Fruit fly (Drosophila melanogaster) whole organism, embryonic: ENCODE measurements around the gene Tom70.

Source experiments
- Atf3 ChIP-seq: fragments of 200-800 bp; sonication (Bioruptor generic); optimal IDR thresholded peaks from 3 replicates; lab custom pipeline; 2016; ENCODE audit warnings: missing biosample characterization, missing genetic modification characterization
- B-H2 ChIP-seq: fragments of 200-800 bp; sonication (Bioruptor generic); optimal IDR thresholded peaks from 2 replicates; lab custom pipeline; 2018; ENCODE audit warnings: missing biosample characterization, mild to moderate bottlenecking, missing genetic modification characterization
- BEAF-32 ChIP-seq: fragments of 200-800 bp; sonication (Bioruptor generic); optimal IDR thresholded peaks from 3 replicates; lab custom pipeline; 2017; ENCODE audit warnings: missing biosample characterization, missing genetic modification characterization, mild to moderate bottlenecking, moderate library complexity, missing genetic modification reagents
- CG10209 ChIP-seq: fragments of 200-800 bp; sonication (Bioruptor generic); optimal IDR thresholded peaks from 3 replicates; lab custom pipeline; 2017; ENCODE audit warnings: missing biosample characterization, mild to moderate bottlenecking, missing genetic modification characterization, missing genetic modification reagents
- CG1024 ChIP-seq: fragments of 200-800 bp; sonication (Bioruptor generic); IDR thresholded peaks from 2 replicates; pipeline ENCODE4 v1.3.6; 2022; ENCODE audit warnings: missing biosample characterization, missing genetic modification characterization
- CG10565 ChIP-seq: fragments of 200-800 bp; sonication (Bioruptor generic); optimal IDR thresholded peaks from 3 replicates; lab custom pipeline; 2016; ENCODE audit warnings: missing biosample characterization, mild to moderate bottlenecking, missing genetic modification characterization
- CG13123 ChIP-seq: fragments of 200-800 bp; sonication (Bioruptor generic); optimal IDR thresholded peaks from 2 replicates; lab custom pipeline; 2016; ENCODE audit warnings: missing biosample characterization, missing genetic modification characterization
- CG17328 ChIP-seq: fragments of 200-800 bp; sonication (Bioruptor generic); IDR thresholded peaks from 2 replicates; pipeline ENCODE4 v1.3.6; 2022; ENCODE audit warnings: missing biosample characterization, missing genetic modification characterization
- CG32772 ChIP-seq: fragments of 200-800 bp; sonication (Bioruptor generic); IDR thresholded peaks from 2 replicates; pipeline ENCODE4 v1.3.6; 2022; ENCODE audit warnings: missing biosample characterization, missing genetic modification characterization
- CG3281 ChIP-seq: fragments of 200-800 bp; sonication (Bioruptor generic); optimal IDR thresholded peaks from 3 replicates; lab custom pipeline; 2017; ENCODE audit warnings: missing biosample characterization, mild to moderate bottlenecking, missing genetic modification characterization
- CG43689 ChIP-seq: fragments of 200-800 bp; sonication (Bioruptor generic); IDR thresholded peaks from 2 replicates; pipeline ENCODE4 v1.3.6; 2022; ENCODE audit warnings: missing biosample characterization, missing genetic modification characterization
- CG4424 ChIP-seq: fragments of 200-800 bp; sonication (Bioruptor generic); optimal IDR thresholded peaks from 3 replicates; lab custom pipeline; 2016; ENCODE audit warnings: missing biosample characterization, missing genetic modification characterization
- CG5180 ChIP-seq: fragments of 200-800 bp; sonication (Bioruptor generic); optimal IDR thresholded peaks from 3 replicates; lab custom pipeline; 2017; ENCODE audit warnings: missing biosample characterization, missing genetic modification characterization, mild to moderate bottlenecking, moderate library complexity, missing genetic modification reagents
- CG6254 ChIP-seq: fragments of 200-800 bp; sonication (Bioruptor generic); optimal IDR thresholded peaks from 3 replicates; lab custom pipeline; 2017; ENCODE audit warnings: mild to moderate bottlenecking, missing biosample characterization, missing genetic modification reagents, missing genetic modification characterization
- CG9932 ChIP-seq: fragments of 200-800 bp; sonication (Bioruptor generic); IDR thresholded peaks from 2 replicates; pipeline ENCODE4 v1.3.6; 2022; ENCODE audit warnings: missing biosample characterization, missing genetic modification characterization
- Ets65A ChIP-seq: fragments of 200-800 bp; sonication (Bioruptor generic); peaks from one replicate; lab custom pipeline; 2016; ENCODE audit warnings: missing biosample characterization, missing genetic modification characterization
- HHEX ChIP-seq: fragments of 200-800 bp; sonication (Bioruptor generic); optimal IDR thresholded peaks from 3 replicates; lab custom pipeline; 2017; ENCODE audit warnings: missing biosample characterization, mild to moderate bottlenecking, missing genetic modification characterization, missing genetic modification reagents
- Hr39 ChIP-seq: fragments of >200 bp; optimal IDR thresholded peaks from 2 replicates; lab custom pipeline; 2017
- Hr78 ChIP-seq, 2 experiments: fragments of 200-800 bp in 1 of 2; fragments of >200 bp in 1 of 2; sonication (Bioruptor generic) in 1 of 2; optimal IDR thresholded peaks; 2 replicates each; lab custom pipeline; 2017 to 2019; ENCODE audit warnings: missing biosample characterization in 2 of 2, missing genetic modification characterization in 2 of 2, mild to moderate bottlenecking in 1 of 2, moderate library complexity in 1 of 2
- Kr ChIP-seq: fragments of 200-800 bp; sonication (Bioruptor generic); optimal IDR thresholded peaks from 2 replicates; lab custom pipeline; 2017; ENCODE audit warnings: missing biosample characterization, mild to moderate bottlenecking, missing genetic modification characterization
- Mad ChIP-seq: fragments of 200-800 bp; sonication (Bioruptor generic); optimal IDR thresholded peaks from 2 replicates; lab custom pipeline; 2016; ENCODE audit warnings: missing biosample characterization, missing genetic modification characterization
- Nf-YA ChIP-seq: fragments of 200-800 bp; sonication (Bioruptor generic); IDR thresholded peaks from 2 replicates; pipeline ENCODE4 v1.3.6; 2022; ENCODE audit warnings: missing biosample characterization, missing genetic modification characterization
- Optix ChIP-seq: fragments of 200-800 bp; sonication (Bioruptor generic); IDR thresholded peaks from 3 replicates; pipeline ENCODE4 v1.3.6; 2022; ENCODE audit warnings: missing biosample characterization, missing genetic modification characterization
- TFAM ChIP-seq: fragments of 200-800 bp; sonication (Bioruptor generic); optimal IDR thresholded peaks from 2 replicates; lab custom pipeline; 2017; ENCODE audit warnings: missing biosample characterization, missing genetic modification characterization, inconsistent platforms
- Taf1 ChIP-seq: fragments of 200-800 bp; sonication (Bioruptor generic); IDR thresholded peaks from 2 replicates; pipeline ENCODE4 v1.3.6; 2022; ENCODE audit warnings: missing biosample characterization, missing genetic modification characterization
- Vsx1 ChIP-seq: fragments of 200-800 bp; sonication (Bioruptor generic); optimal IDR thresholded peaks from 2 replicates; lab custom pipeline; 2017; ENCODE audit warnings: missing biosample characterization, mild to moderate bottlenecking, missing genetic modification characterization, missing genetic modification reagents
- Xrp1 ChIP-seq: fragments of 200-800 bp; sonication (Bioruptor generic); IDR thresholded peaks from 2 replicates; pipeline ENCODE4 v1.3.6; 2022; ENCODE audit warnings: missing biosample characterization, missing genetic modification characterization
- ab ChIP-seq: fragments of 200-800 bp; sonication (Bioruptor generic); optimal IDR thresholded peaks from 2 replicates; lab custom pipeline; 2016; ENCODE audit warnings: missing biosample characterization, missing genetic modification characterization
- abd-A ChIP-seq: fragments of 200-800 bp; sonication (Bioruptor generic); optimal IDR thresholded peaks from 3 replicates; lab custom pipeline; 2019; ENCODE audit warnings: missing biosample characterization, mild to moderate bottlenecking, missing genetic modification characterization, moderate library complexity
- cg ChIP-seq: fragments of 200-800 bp; sonication (Bioruptor generic); optimal IDR thresholded peaks from 3 replicates; lab custom pipeline; 2019; ENCODE audit warnings: missing biosample characterization, mild to moderate bottlenecking, missing genetic modification characterization, moderate library complexity
- dm ChIP-seq: fragments of 200-800 bp; sonication (Bioruptor generic); optimal IDR thresholded peaks from 3 replicates; lab custom pipeline; 2016; ENCODE audit warnings: missing biosample characterization, missing genetic modification characterization
- dysf ChIP-seq: fragments of 200-800 bp; sonication (Bioruptor generic); IDR thresholded peaks from 3 replicates; pipeline ENCODE4 v1.3.6; 2022; ENCODE audit warnings: missing biosample characterization, missing genetic modification characterization
- ewg ChIP-seq: fragments of 200-800 bp; sonication (Bioruptor generic); optimal IDR thresholded peaks from 3 replicates; lab custom pipeline; 2017; ENCODE audit warnings: mild to moderate bottlenecking, missing biosample characterization, missing genetic modification reagents, missing genetic modification characterization
- fd3F ChIP-seq: fragments of 200-800 bp; sonication (Bioruptor generic); optimal IDR thresholded peaks from 2 replicates; lab custom pipeline; 2018; ENCODE audit warnings: missing biosample characterization, mild to moderate bottlenecking, missing genetic modification characterization, moderate library complexity
- gem ChIP-seq: fragments of 200-800 bp; sonication (Bioruptor generic); optimal IDR thresholded peaks from 2 replicates; lab custom pipeline; 2019; ENCODE audit warnings: missing biosample characterization, mild to moderate bottlenecking, missing genetic modification characterization, moderate library complexity
- hbn ChIP-seq: fragments of 200-800 bp; sonication (Bioruptor generic); IDR thresholded peaks from 2 replicates; pipeline ENCODE4 v1.3.6; 2022; ENCODE audit warnings: missing biosample characterization, missing genetic modification characterization; ENCODE audit not compliant: partially characterized antibody
- her ChIP-seq: fragments of 200-800 bp; sonication (Bioruptor generic); optimal IDR thresholded peaks from 2 replicates; lab custom pipeline; 2016; ENCODE audit warnings: missing biosample characterization, missing genetic modification characterization
- jumu ChIP-seq: fragments of 200-800 bp; sonication (Bioruptor generic); optimal IDR thresholded peaks from 3 replicates; lab custom pipeline; 2016; ENCODE audit warnings: missing biosample characterization, missing genetic modification characterization
- kay ChIP-seq: fragments of 200-800 bp; sonication (Bioruptor generic); optimal IDR thresholded peaks from 2 replicates; lab custom pipeline; 2016; ENCODE audit warnings: missing biosample characterization, missing genetic modification characterization
- knrl ChIP-seq: fragments of 200-800 bp; sonication (Bioruptor generic); IDR thresholded peaks from 3 replicates; pipeline ENCODE4 v1.3.6; 2022; ENCODE audit warnings: missing biosample characterization, missing genetic modification characterization; ENCODE audit not compliant: partially characterized antibody
- maf-S ChIP-seq: fragments of 200-800 bp; sonication (Bioruptor generic); optimal IDR thresholded peaks from 2 replicates; lab custom pipeline; 2016; ENCODE audit warnings: missing biosample characterization, missing genetic modification characterization
- prd ChIP-seq, 3 experiments: fragments of >200 bp in 2 of 3; fragments of 200-800 bp in 1 of 3; sonication (Bioruptor generic) in 1 of 3; optimal IDR thresholded peaks in 2 of 3; IDR thresholded peaks in 1 of 3; 2 replicates in 2 of 3; 3 replicates in 1 of 3; pipeline versions ENCODE4 v1.3.6 to Lab custom; 2017 to 2022; ENCODE audit warnings: missing biosample characterization in 1 of 3, missing genetic modification characterization in 1 of 3
- ranshi ChIP-seq: fragments of 200-800 bp; sonication (Bioruptor generic); IDR thresholded peaks from 2 replicates; pipeline ENCODE4 v1.3.6; 2022; ENCODE audit warnings: missing biosample characterization, missing genetic modification characterization
- ro ChIP-seq: fragments of 200-800 bp; sonication (Bioruptor generic); IDR thresholded peaks from 2 replicates; pipeline ENCODE4 v1.3.6; 2022; ENCODE audit warnings: missing biosample characterization, missing genetic modification characterization
- shn ChIP-seq: fragments of 200-800 bp; sonication (Bioruptor generic); optimal IDR thresholded peaks from 3 replicates; lab custom pipeline; 2016; ENCODE audit warnings: missing biosample characterization, missing genetic modification characterization
- sima ChIP-seq: fragments of 200-800 bp; sonication (Bioruptor generic); optimal IDR thresholded peaks from 2 replicates; lab custom pipeline; 2016; ENCODE audit warnings: missing biosample characterization, missing genetic modification characterization
- vnd ChIP-seq: fragments of 200-800 bp; sonication (Bioruptor generic); IDR thresholded peaks from 3 replicates; pipeline ENCODE4 v1.3.6; 2022; ENCODE audit warnings: missing biosample characterization, missing genetic modification characterization; ENCODE audit not compliant: partially characterized antibody
- wek ChIP-seq: fragments of 200-800 bp; sonication (Bioruptor generic); optimal IDR thresholded peaks from 3 replicates; lab custom pipeline; 2018; ENCODE audit warnings: missing biosample characterization, mild to moderate bottlenecking, missing genetic modification characterization, moderate library complexity

Gene Tom70

dm6 chr2L:12045941-12046855, 7.9 kb upstream of the Tom70 start, which contains the start of gene CG6770 (continued):
- TF ChIP-seq abd-A (tag; lab: Kevin White, UChicago) (peak; percentile 55), dysf (GFP tag; lab: Robert Waterston, UW) (peak; percentile 87), Atf3 (GFP tag; lab: Kevin White, UChicago) (no peak), CG17328 (GFP tag; lab: Robert Waterston, UW) (peak; percentile 90), ewg (GFP tag; lab: Kevin White, UChicago) (peak; percentile 62), Xrp1 (GFP tag; lab: Robert Waterston, UW) (peak; percentile 78), Nf-YA (GFP tag; lab: Robert Waterston, UW) (peak; percentile 55), TFAM (no peak), CG4424 (GFP tag; lab: Kevin White, UChicago) (peak; percentile 19), jumu (no peak), CG1024 (GFP tag; lab: Robert Waterston, UW) (no peak; the same call in none of the 2 replicates), wek (GFP tag; lab: Kevin White, UChicago) (no peak), Taf1 (GFP tag; lab: Robert Waterston, UW) (peak; percentile 70), sima (GFP tag; lab: Kevin White, UChicago) (no peak), CG9932 (GFP tag; lab: Robert Waterston, UW) (peak; percentile 85), CG6254 (GFP tag; lab: Kevin White, UChicago) (no peak), Kr (GFP tag; lab: Kevin White, UChicago) (no peak), ro (GFP tag; lab: Robert Waterston, UW) (no peak), Vsx1 (GFP tag; lab: Kevin White, UChicago) (peak; percentile 49), fd3F (peak; percentile 84), prd (optimal IDR thresholded peaks at IDR 0.05; lab: Kevin White, UChicago) (no peak), prd (GFP tag; IDR thresholded peaks at IDR 0.05; lab: Robert Waterston, UW) (peak; percentile 93), her (GFP tag; lab: Kevin White, UChicago) (peak; percentile 64), ab (GFP tag; lab: Kevin White, UChicago) (no peak), HHEX (GFP tag; lab: Kevin White, UChicago) (peak; percentile 81), Hr39 (lab: Kevin White, UChicago) (no peak), dm (GFP tag; lab: Kevin White, UChicago) (no peak), CG10209 (GFP tag; lab: Kevin White, UChicago) (peak; percentile 73), B-H2 (peak; percentile 91), Mad (GFP tag; lab: Kevin White, UChicago) (peak; percentile 51), maf-S (GFP tag; lab: Kevin White, UChicago) (peak; percentile 13), ranshi (GFP tag; lab: Robert Waterston, UW) (peak; percentile 88), Optix (GFP tag; lab: Robert Waterston, UW) (peak; percentile 62; the same call in 2 of the 3 replicates), CG43689 (GFP tag; lab: Robert Waterston, UW) (no peak; the same call in 1 of the 2 replicates), CG32772 (GFP tag; lab: Robert Waterston, UW) (peak; percentile 72), Hr78 (GFP tag; optimal IDR thresholded peaks at IDR 0.05; lab: Kevin White, UChicago) (peak in 1 of 2 experiments; percentile 33), CG5180 (peak; percentile 64), vnd (no peak), hbn (GFP tag; lab: Robert Waterston, UW) (no peak), BEAF-32 (GFP tag; lab: Kevin White, UChicago) (peak; percentile 2), gem (tag; lab: Kevin White, UChicago) (peak; percentile 87), kay (GFP tag; lab: Kevin White, UChicago) (peak; percentile 8), CG10565 (GFP tag; lab: Kevin White, UChicago) (no peak), shn (GFP tag; lab: Kevin White, UChicago) (peak; percentile 1), CG3281 (GFP tag; lab: Kevin White, UChicago) (peak; percentile 85), Ets65A (peak; percentile 85), CG13123 (GFP tag; lab: Kevin White, UChicago) (no peak), cg (GFP tag; lab: Kevin White, UChicago) (no peak), knrl (GFP tag; lab: Robert Waterston, UW) (no peak)
